Fruit fly (Drosophila melanogaster): Measurements from ENCODE around the gene Ccdc58.

DNA sequence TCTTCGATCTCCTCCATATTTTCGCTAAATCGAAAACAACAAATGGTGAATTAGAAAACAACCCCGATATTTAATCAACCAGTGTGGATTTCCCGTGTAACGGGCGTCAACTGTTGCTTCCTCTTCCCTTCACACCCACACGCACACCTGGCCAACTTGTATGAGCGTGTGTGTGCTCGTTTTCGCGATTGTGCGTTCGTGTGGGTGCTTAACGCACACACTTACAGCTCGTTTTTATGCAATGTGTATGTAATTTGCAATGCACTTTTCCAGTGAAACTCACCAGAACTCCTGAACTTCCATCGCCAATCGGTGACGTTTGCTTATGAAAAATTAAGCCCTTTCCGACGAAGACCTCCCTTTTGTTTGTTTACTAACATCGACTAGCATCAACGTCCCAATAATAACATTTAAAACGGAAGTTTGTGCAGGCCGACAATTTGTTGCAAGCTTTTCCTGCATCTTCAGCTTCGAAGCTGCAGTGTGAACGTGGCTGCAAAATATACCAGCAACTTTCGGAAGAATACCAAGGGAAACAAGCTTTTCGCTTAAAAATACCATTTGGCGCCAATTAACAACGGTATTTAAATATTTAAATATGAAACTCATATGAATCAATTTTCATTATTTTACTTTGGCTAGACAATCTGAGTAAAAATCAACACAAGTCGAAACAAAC, 10.6 kb downstream of the Ccdc58 start, which contains the start of gene cyc:
- no peak for TF ChIP-seq CTCF (optimal IDR thresholded peaks at IDR 0.05)
- no peak for TF ChIP-seq CG8478 (optimal IDR thresholded peaks at IDR 0.05)

Measured in S2 (cell line).